Fruit fly (Drosophila melanogaster): ENCODE data around the gene CG8419.
A peak's percentile ranks its signal among the peaks of the same experiment; 100 is the strongest.

CG8419 gene

dm6 chr2L:8162307-8163024 is 43.5 kb upstream of the CG8419 start, which contains the start of gene Acbp1:
TSS of gene Acbp1 (minus strand) at chr2L:8162452.
- peak; percentile 97 for TF ChIP-seq OdsH (GFP tag; optimal IDR thresholded peaks at IDR 0.05)
- TF ChIP-seq Myc (optimal IDR thresholded peaks at IDR 0.05): no peak
- peak; percentile 90 for TF ChIP-seq dmrt93B (GFP tag; optimal IDR thresholded peaks at IDR 0.05)
- no peak for TF ChIP-seq Vsx2 (GFP tag; optimal IDR thresholded peaks at IDR 0.05; ENCODE audit: partially characterized antibody)
- peak; percentile 95 for TF ChIP-seq fru (GFP tag; optimal IDR thresholded peaks at IDR 0.05)
- peak; percentile 89 for TF ChIP-seq ey (GFP tag; optimal IDR thresholded peaks at IDR 0.05)
- peak; percentile 53 to 96 for TF ChIP-seq foxo (GFP tag; optimal IDR thresholded peaks at IDR 0.05)
- TF ChIP-seq woc (GFP tag; optimal IDR thresholded peaks at IDR 0.05): peak; percentile 98
- no peak for TF ChIP-seq Dfd (GFP tag; optimal IDR thresholded peaks at IDR 0.05)
- TF ChIP-seq Abd-B (GFP tag; optimal IDR thresholded peaks at IDR 0.05): no peak
- peak; percentile 96 for TF ChIP-seq rgr (GFP tag; optimal IDR thresholded peaks at IDR 0.05)
- peak; percentile 38 for TF ChIP-seq CrebA (GFP tag; optimal IDR thresholded peaks at IDR 0.05; ENCODE audit: borderline replicate concordance)
- peak; percentile 67 for TF ChIP-seq GATAd (GFP tag; optimal IDR thresholded peaks at IDR 0.05)
- TF ChIP-seq h (GFP tag; optimal IDR thresholded peaks at IDR 0.05): peak; percentile 94
- TF ChIP-seq brk (GFP tag; optimal IDR thresholded peaks at IDR 0.05): peak; percentile 95
- TF ChIP-seq lola (GFP tag; optimal IDR thresholded peaks at IDR 0.05): no peak
- peak; percentile 95 for TF ChIP-seq tai (GFP tag; optimal IDR thresholded peaks at IDR 0.05)
- no peak for TF ChIP-seq pan (optimal IDR thresholded peaks at IDR 0.05)
- peak; percentile 90 for TF ChIP-seq Hnf4 (GFP tag; optimal IDR thresholded peaks at IDR 0.05)
- TF ChIP-seq CG32264 (GFP tag; optimal IDR thresholded peaks at IDR 0.05): peak; percentile 45
- peak; percentile 99 for TF ChIP-seq Sp1 (GFP tag; optimal IDR thresholded peaks at IDR 0.05)
- TF ChIP-seq sage (GFP tag; optimal IDR thresholded peaks at IDR 0.05): peak; percentile 92
- no peak for TF ChIP-seq dl (GFP tag; optimal IDR thresholded peaks at IDR 0.05; ENCODE audit: insufficient read depth in 1 of 2, partially characterized antibody in 2 of 2)
- TF ChIP-seq N (GFP tag; optimal IDR thresholded peaks at IDR 0.05): no peak
- TF ChIP-seq jim (GFP tag; optimal IDR thresholded peaks at IDR 0.05): no peak
- TF ChIP-seq Mio (GFP tag; optimal IDR thresholded peaks at IDR 0.05): peak; percentile 51
- TF ChIP-seq Jra (GFP tag; optimal IDR thresholded peaks at IDR 0.05): peak; percentile 80
- peak; percentile 86 for TF ChIP-seq psq (GFP tag; optimal IDR thresholded peaks at IDR 0.05)
- TF ChIP-seq Hr83 (GFP tag; optimal IDR thresholded peaks at IDR 0.05; ENCODE audit: poor library complexity, severe bottlenecking): peak; percentile 90
- peak; percentile 95 for TF ChIP-seq sv (GFP tag; optimal IDR thresholded peaks at IDR 0.05)
- peak; percentile 94 for TF ChIP-seq CG9705 (GFP tag; optimal IDR thresholded peaks at IDR 0.05)
- no peak for TF ChIP-seq Dif (GFP tag; optimal IDR thresholded peaks at IDR 0.05; ENCODE audit: partially characterized antibody)
- TF ChIP-seq br (GFP tag; optimal IDR thresholded peaks at IDR 0.05): peak; percentile 94
- peak; percentile 97 for TF ChIP-seq HLH106 (tag; optimal IDR thresholded peaks at IDR 0.05)
- TF ChIP-seq dsf (GFP tag; optimal IDR thresholded peaks at IDR 0.05; ENCODE audit: borderline replicate concordance): peak; percentile 73
- no peak for TF ChIP-seq usp (GFP tag; optimal IDR thresholded peaks at IDR 0.05)
- TF ChIP-seq Hr78 (GFP tag; optimal IDR thresholded peaks at IDR 0.05): no peak
- TF ChIP-seq Rel (GFP tag; optimal IDR thresholded peaks at IDR 0.05): peak; percentile 92
- peak; percentile 90 for TF ChIP-seq Rel (tag; optimal IDR thresholded peaks at IDR 0.05)

dm6 chr2L:8163025-8163351 is 43.0 kb upstream of the CG8419 start, which contains the start of gene Piezo:
TSS of gene Piezo (plus strand) at chr2L:8163073.
- TF ChIP-seq Hr83 (GFP tag; optimal IDR thresholded peaks at IDR 0.05; ENCODE audit: poor library complexity, severe bottlenecking) (peak; percentile 23), rgr (GFP tag; optimal IDR thresholded peaks at IDR 0.05) (no peak), dl (GFP tag; optimal IDR thresholded peaks at IDR 0.05; ENCODE audit: insufficient read depth in 1 of 2, partially characterized antibody in 2 of 2) (peak in 1 of 2 experiments; percentile 10), Dif (GFP tag; optimal IDR thresholded peaks at IDR 0.05; ENCODE audit: partially characterized antibody) (peak; percentile 9)

All from whole organism, wandering third instar larva.